Fruit fly (Drosophila melanogaster) whole organism, larva: Measurements from ENCODE around the gene CG14518.

Experiments used
- noc ChIP-seq: fragments of 200-800 bp; sonication (Bioruptor generic); optimal IDR thresholded peaks from 3 replicates; lab custom pipeline; 2019; ENCODE audit warnings: missing biosample characterization, mild to moderate bottlenecking, missing genetic modification characterization, moderate library complexity

Gene CG14518

dm6 chr3R:29068430-29069207 lies 43.8 kb downstream of the CG14518 start:
- peak; percentile 29 for TF ChIP-seq noc (tag; lab: Kevin White, UChicago)

dm6 chr3R:29069208-29070072 lies 44.7 kb downstream of the CG14518 start:
- TF ChIP-seq noc (tag; lab: Kevin White, UChicago) = no peak

dm6 chr3R:29071141-29071540 lies 46.4 kb downstream of the CG14518 start:
- no peak for TF ChIP-seq noc (tag; lab: Kevin White, UChicago)

- no peak for TF ChIP-seq noc (tag; lab: Kevin White, UChicago)
Observed at dm6 chr3R:29072834-29073233, 48.1 kb downstream of the CG14518 start.

- peak; percentile 16 for TF ChIP-seq noc (tag; lab: Kevin White, UChicago)
Observed at dm6 chr3R:29074001-29074609, 49.3 kb downstream of the CG14518 start.
